Fruit fly (Drosophila melanogaster) whole organism, embryonic: Measurements from ENCODE around the gene CG8507.

Source experiments
- ATbp ChIP-seq: fragments of 200-800 bp; sonication (Bioruptor generic); optimal IDR thresholded peaks from 2 replicates; lab custom pipeline; 2017; ENCODE audit warnings: missing biosample characterization, mild to moderate bottlenecking, missing genetic modification characterization, missing genetic modification reagents
- Asciz ChIP-seq: fragments of 200-800 bp; sonication (Bioruptor generic); optimal IDR thresholded peaks from 2 replicates; lab custom pipeline; 2017; ENCODE audit warnings: missing biosample characterization, mild to moderate bottlenecking, missing genetic modification characterization, missing genetic modification reagents
- Awh ChIP-seq: fragments of 200-800 bp; sonication (Bioruptor generic); IDR thresholded peaks from 2 replicates; pipeline ENCODE4, ENCODE4 v1.3.6; 2022; ENCODE audit warnings: missing biosample characterization, missing genetic modification characterization
- CG10209 ChIP-seq: fragments of 200-800 bp; sonication (Bioruptor generic); optimal IDR thresholded peaks from 3 replicates; lab custom pipeline; 2017; ENCODE audit warnings: missing biosample characterization, mild to moderate bottlenecking, missing genetic modification characterization, missing genetic modification reagents
- CG10654 ChIP-seq: fragments of 200-800 bp; sonication (Bioruptor generic); optimal IDR thresholded peaks from 2 replicates; lab custom pipeline; 2016; ENCODE audit warnings: missing biosample characterization, missing genetic modification characterization
- CG13123 ChIP-seq: fragments of 200-800 bp; sonication (Bioruptor generic); optimal IDR thresholded peaks from 2 replicates; lab custom pipeline; 2016; ENCODE audit warnings: missing biosample characterization, missing genetic modification characterization
- CG13775 ChIP-seq: fragments of 200-800 bp; sonication (Bioruptor generic); optimal IDR thresholded peaks from 3 replicates; lab custom pipeline; 2017; ENCODE audit warnings: missing biosample characterization, mild to moderate bottlenecking, missing genetic modification characterization
- CG13894 ChIP-seq: fragments of 200-800 bp; sonication (Bioruptor generic); optimal IDR thresholded peaks from 3 replicates; lab custom pipeline; 2018; ENCODE audit warnings: missing biosample characterization, mild to moderate bottlenecking, missing genetic modification characterization, moderate library complexity
- CG17385 ChIP-seq: fragments of 200-800 bp; sonication (Bioruptor generic); optimal IDR thresholded peaks from 3 replicates; lab custom pipeline; 2018; ENCODE audit warnings: missing biosample characterization, mild to moderate bottlenecking, missing genetic modification characterization
- CG2120 ChIP-seq: fragments of 200-800 bp; sonication (Bioruptor generic); optimal IDR thresholded peaks from 3 replicates; lab custom pipeline; 2016; ENCODE audit warnings: missing biosample characterization, missing genetic modification characterization
- CG3065 ChIP-seq: fragments of 200-800 bp; sonication (Bioruptor generic); optimal IDR thresholded peaks from 2 replicates; lab custom pipeline; 2016; ENCODE audit warnings: missing biosample characterization, missing genetic modification characterization
- CG3407 ChIP-seq: fragments of 200-800 bp; sonication (Bioruptor generic); optimal IDR thresholded peaks from 2 replicates; lab custom pipeline; 2018; ENCODE audit warnings: missing biosample characterization, mild to moderate bottlenecking, missing genetic modification characterization
- CG34224 ChIP-seq: fragments of 200-800 bp; sonication (Bioruptor generic); IDR thresholded peaks from 3 replicates; pipeline ENCODE4 v1.3.6; 2022; ENCODE audit warnings: missing biosample characterization, missing genetic modification characterization; ENCODE audit not compliant: partially characterized antibody
- CG3726 ChIP-seq: fragments of 200-800 bp; sonication (Bioruptor generic); IDR thresholded peaks from 3 replicates; pipeline ENCODE4, ENCODE4 v1.3.6; 2022; ENCODE audit warnings: missing biosample characterization, missing genetic modification characterization
- CG3847 ChIP-seq: fragments of 200-800 bp; sonication (Bioruptor generic); IDR thresholded peaks from 2 replicates; pipeline ENCODE4 v1.3.6; 2022; ENCODE audit warnings: missing biosample characterization, missing genetic modification characterization
- CG3995 ChIP-seq: fragments of 200-800 bp; sonication (Bioruptor generic); optimal IDR thresholded peaks from 3 replicates; lab custom pipeline; 2016; ENCODE audit warnings: missing biosample characterization, missing genetic modification characterization
- CG4360 ChIP-seq: fragments of 200-800 bp; sonication (Bioruptor generic); IDR thresholded peaks from 2 replicates; pipeline ENCODE4 v1.3.6; 2022; ENCODE audit warnings: missing biosample characterization, missing genetic modification characterization
- CG5245 ChIP-seq: fragments of 200-800 bp; sonication (Bioruptor generic); optimal IDR thresholded peaks from 3 replicates; lab custom pipeline; 2016; ENCODE audit warnings: missing biosample characterization, missing genetic modification characterization
- CG6683 ChIP-seq: fragments of 200-800 bp; sonication (Bioruptor generic); optimal IDR thresholded peaks from 2 replicates; lab custom pipeline; 2017; ENCODE audit warnings: missing biosample characterization, mild to moderate bottlenecking, missing genetic modification characterization, missing genetic modification reagents
- CG7271 ChIP-seq: fragments of 200-800 bp; sonication (Bioruptor generic); optimal IDR thresholded peaks from 2 replicates; lab custom pipeline; 2018; ENCODE audit warnings: missing biosample characterization, mild to moderate bottlenecking, missing genetic modification characterization, moderate library complexity
- CG7786 ChIP-seq: fragments of 200-800 bp; sonication (Bioruptor generic); optimal IDR thresholded peaks from 2 replicates; lab custom pipeline; 2016; ENCODE audit warnings: missing biosample characterization, missing genetic modification characterization
- CG7963 ChIP-seq: fragments of 200-800 bp; sonication (Bioruptor generic); IDR thresholded peaks from 3 replicates; pipeline ENCODE4 v1.3.6; 2022; ENCODE audit warnings: missing biosample characterization, missing genetic modification characterization; ENCODE audit not compliant: partially characterized antibody
- CG9932 ChIP-seq: fragments of 200-800 bp; sonication (Bioruptor generic); IDR thresholded peaks from 2 replicates; pipeline ENCODE4 v1.3.6; 2022; ENCODE audit warnings: missing biosample characterization, missing genetic modification characterization
- CHES-1-like ChIP-seq: fragments of 200-800 bp; sonication (Bioruptor generic); optimal IDR thresholded peaks from 2 replicates; lab custom pipeline; 2016; ENCODE audit warnings: missing biosample characterization, missing genetic modification characterization
- Chrac-16 ChIP-seq: fragments of 200-800 bp; sonication (Bioruptor generic); optimal IDR thresholded peaks from 3 replicates; lab custom pipeline; 2016; ENCODE audit warnings: missing biosample characterization, missing genetic modification characterization
- Ets65A ChIP-seq: fragments of 200-800 bp; sonication (Bioruptor generic); peaks from one replicate; lab custom pipeline; 2016; ENCODE audit warnings: missing biosample characterization, missing genetic modification characterization
- Gug ChIP-seq: fragments of 200-800 bp; sonication (Bioruptor generic); IDR thresholded peaks from 4 replicates; pipeline ENCODE4 v1.3.6; 2022; ENCODE audit warnings: missing biosample characterization, missing genetic modification characterization
- Hand ChIP-seq: fragments of 200-800 bp; sonication (Bioruptor generic); optimal IDR thresholded peaks from 2 replicates; lab custom pipeline; 2017; ENCODE audit warnings: mild to moderate bottlenecking, missing biosample characterization, missing genetic modification reagents, missing genetic modification characterization
- Mrtf ChIP-seq: fragments of 200-800 bp; sonication (Bioruptor generic); IDR thresholded peaks from 3 replicates; pipeline ENCODE4 v1.3.6; 2022; ENCODE audit warnings: missing biosample characterization, missing genetic modification characterization
- Neu2 ChIP-seq: fragments of 200-800 bp; sonication (Bioruptor generic); optimal IDR thresholded peaks from 3 replicates; lab custom pipeline; 2016; ENCODE audit warnings: missing biosample characterization, missing genetic modification characterization, borderline replicate concordance
- Sry-β ChIP-seq: fragments of 200-800 bp; sonication (Bioruptor generic); optimal IDR thresholded peaks from 2 replicates; lab custom pipeline; 2018; ENCODE audit warnings: missing biosample characterization, mild to moderate bottlenecking, missing genetic modification characterization, moderate library complexity
- abd-A ChIP-seq: fragments of 200-800 bp; sonication (Bioruptor generic); optimal IDR thresholded peaks from 3 replicates; lab custom pipeline; 2019; ENCODE audit warnings: missing biosample characterization, mild to moderate bottlenecking, missing genetic modification characterization, moderate library complexity
- al ChIP-seq: fragments of 200-800 bp; sonication (Bioruptor generic); IDR thresholded peaks from 2 replicates; pipeline ENCODE4 v1.3.6; 2022; ENCODE audit warnings: missing biosample characterization, missing genetic modification characterization
- ato ChIP-seq: fragments of 200-800 bp; sonication (Bioruptor generic); IDR thresholded peaks from 2 replicates; pipeline ENCODE4 v1.3.6; 2022; ENCODE audit warnings: missing biosample characterization, missing genetic modification characterization; ENCODE audit not compliant: partially characterized antibody
- cas ChIP-seq: fragments of 200-800 bp; sonication (Bioruptor generic); IDR thresholded peaks from 2 replicates; pipeline ENCODE4 v1.3.6; 2022; ENCODE audit warnings: missing biosample characterization, missing genetic modification characterization
- chinmo ChIP-seq: fragments of 200-800 bp; sonication (Bioruptor generic); IDR thresholded peaks from 4 replicates; pipeline ENCODE4 v1.3.6; 2022; ENCODE audit warnings: missing biosample characterization, missing genetic modification characterization; ENCODE audit not compliant: partially characterized antibody
- ci ChIP-seq: fragments of 200-800 bp; sonication (Bioruptor generic); IDR thresholded peaks from 3 replicates; pipeline ENCODE4 v1.3.6; 2022; ENCODE audit warnings: missing biosample characterization, missing genetic modification characterization
- crol ChIP-seq: fragments of 200-800 bp; sonication (Bioruptor generic); IDR thresholded peaks from 2 replicates; pipeline ENCODE4 v1.3.6; 2022; ENCODE audit warnings: missing biosample characterization, missing genetic modification characterization
- crp ChIP-seq, 2 experiments: fragments of 200-800 bp; sonication (Bioruptor generic); optimal IDR thresholded peaks; 2 replicates in 1 of 2; 3 replicates in 1 of 2; lab custom pipeline; 2017; ENCODE audit warnings: missing biosample characterization in 2 of 2, missing genetic modification characterization in 2 of 2, mild to moderate bottlenecking in 1 of 2, moderate library complexity in 1 of 2
- fd3F ChIP-seq: fragments of 200-800 bp; sonication (Bioruptor generic); optimal IDR thresholded peaks from 2 replicates; lab custom pipeline; 2018; ENCODE audit warnings: missing biosample characterization, mild to moderate bottlenecking, missing genetic modification characterization, moderate library complexity
- fu2 ChIP-seq: fragments of 200-800 bp; sonication (Bioruptor generic); optimal IDR thresholded peaks from 2 replicates; lab custom pipeline; 2016; ENCODE audit warnings: missing biosample characterization, missing genetic modification characterization
- klu ChIP-seq: fragments of 200-800 bp; sonication (Bioruptor generic); IDR thresholded peaks from 2 replicates; pipeline ENCODE4 v1.3.6; 2022; ENCODE audit warnings: missing biosample characterization, missing genetic modification characterization
- lilli ChIP-seq: fragments of 200-800 bp; sonication (Bioruptor generic); optimal IDR thresholded peaks from 3 replicates; lab custom pipeline; 2016; ENCODE audit warnings: missing biosample characterization, missing genetic modification characterization
- prd ChIP-seq, 3 experiments: fragments of >200 bp in 2 of 3; fragments of 200-800 bp in 1 of 3; sonication (Bioruptor generic) in 1 of 3; optimal IDR thresholded peaks in 2 of 3; IDR thresholded peaks in 1 of 3; 2 replicates in 2 of 3; 3 replicates in 1 of 3; pipeline versions ENCODE4 v1.3.6 to Lab custom; 2017 to 2022; ENCODE audit warnings: missing biosample characterization in 1 of 3, missing genetic modification characterization in 1 of 3
- rib ChIP-seq: fragments of 200-800 bp; sonication (Bioruptor generic); IDR thresholded peaks from 2 replicates; pipeline ENCODE4 v1.3.6; 2022; ENCODE audit warnings: missing biosample characterization, missing genetic modification characterization
- schlank ChIP-seq: fragments of 200-800 bp; sonication (Bioruptor generic); optimal IDR thresholded peaks from 2 replicates; lab custom pipeline; 2018; ENCODE audit warnings: missing biosample characterization, mild to moderate bottlenecking, missing genetic modification characterization
- tna ChIP-seq: fragments of 200-800 bp; sonication (Bioruptor generic); IDR thresholded peaks from 2 replicates; pipeline ENCODE4 v1.3.6; 2022; ENCODE audit warnings: missing biosample characterization, missing genetic modification characterization; ENCODE audit not compliant: partially characterized antibody
- tup ChIP-seq: fragments of 200-800 bp; sonication (Bioruptor generic); optimal IDR thresholded peaks from 2 replicates; lab custom pipeline; 2016; ENCODE audit warnings: missing biosample characterization, mild to moderate bottlenecking, missing genetic modification characterization, moderate library complexity
- vvl ChIP-seq: fragments of 200-800 bp; sonication (Bioruptor generic); IDR thresholded peaks from 2 replicates; pipeline ENCODE4 v1.3.6; 2022; ENCODE audit warnings: missing biosample characterization, missing genetic modification characterization
- yki ChIP-seq: fragments of >200 bp; optimal IDR thresholded peaks from 3 replicates; lab custom pipeline; 2018

The CG8507 gene

dm6 chr3R:9791177-9791806 is at the start of gene CG8507, which contains the start of gene CG12945 (continued):
- no peak for TF ChIP-seq tna (GFP tag; lab: Robert Waterston, UW)
- no peak for TF ChIP-seq ATbp
- TF ChIP-seq CG13894: no peak
- peak; percentile 91 for TF ChIP-seq Ets65A (GFP tag; lab: Kevin White, UChicago)
- TF ChIP-seq cas: no peak
- TF ChIP-seq CG3847 (GFP tag; lab: Robert Waterston, UW): peak; percentile 81
- no peak for TF ChIP-seq chinmo (GFP tag; lab: Robert Waterston, UW)
- TF ChIP-seq Chrac-16 (GFP tag; lab: Kevin White, UChicago): peak; percentile 28
- TF ChIP-seq CG17385: no peak
- no peak for TF ChIP-seq yki (lab: Kevin White, UChicago)
- peak; percentile 88 for TF ChIP-seq CG3995 (GFP tag; lab: Kevin White, UChicago)
- TF ChIP-seq Hand (GFP tag; lab: Kevin White, UChicago): no peak
- no peak for TF ChIP-seq Neu2 (GFP tag; lab: Kevin White, UChicago)
- no peak for TF ChIP-seq prd (optimal IDR thresholded peaks at IDR 0.05; lab: Kevin White, UChicago)
- TF ChIP-seq prd (GFP tag; IDR thresholded peaks at IDR 0.05; lab: Robert Waterston, UW): peak; percentile 54; the same call in 1 of the 3 replicates
- TF ChIP-seq CG5245 (GFP tag; lab: Kevin White, UChicago): peak; percentile 2
- TF ChIP-seq CG7271 (tag; lab: Kevin White, UChicago): no peak
- no peak for TF ChIP-seq CG13123
- peak; percentile 54 for TF ChIP-seq CHES-1-like
- TF ChIP-seq CG10654: peak; percentile 4
- TF ChIP-seq Gug (GFP tag; lab: Robert Waterston, UW): peak; percentile 36; the same call in 1 of the 4 replicates
- no peak for TF ChIP-seq CG4360 (GFP tag; lab: Robert Waterston, UW)
- TF ChIP-seq CG3065: no peak
- TF ChIP-seq CG9932 (GFP tag; lab: Robert Waterston, UW): peak; percentile 67
- TF ChIP-seq ci (GFP tag; lab: Robert Waterston, UW): no peak
- no peak for TF ChIP-seq ato (GFP tag; lab: Robert Waterston, UW)
- no peak for TF ChIP-seq crol (GFP tag; lab: Robert Waterston, UW)
- no peak for TF ChIP-seq Asciz
- peak; percentile 96 for TF ChIP-seq Sry-β (GFP tag; lab: Kevin White, UChicago)
- peak in 1 of 2 experiments; percentile 8 for TF ChIP-seq crp (GFP tag; optimal IDR thresholded peaks at IDR 0.05; lab: Kevin White, UChicago)
- no peak for TF ChIP-seq CG6683 (GFP tag; lab: Kevin White, UChicago)
- TF ChIP-seq tup (GFP tag; lab: Kevin White, UChicago): no peak
- no peak for TF ChIP-seq schlank (tag; lab: Kevin White, UChicago)
- TF ChIP-seq Awh (GFP tag; lab: Robert Waterston, UW): no peak
- no peak for TF ChIP-seq abd-A
- TF ChIP-seq al (GFP tag; lab: Robert Waterston, UW): peak; percentile 37; the same call in 1 of the 2 replicates
- peak; percentile 38 for TF ChIP-seq CG7786 (GFP tag; lab: Kevin White, UChicago)
- TF ChIP-seq CG3407: no peak
- TF ChIP-seq lilli (GFP tag; lab: Kevin White, UChicago): peak; percentile 63
- no peak for TF ChIP-seq Mrtf (GFP tag; lab: Robert Waterston, UW)
- TF ChIP-seq CG3726 (GFP tag; lab: Robert Waterston, UW): no peak
- no peak for TF ChIP-seq klu
- TF ChIP-seq rib (GFP tag; lab: Robert Waterston, UW): no peak
- TF ChIP-seq CG34224: no peak
- peak; percentile 79 for TF ChIP-seq CG2120 (GFP tag; lab: Kevin White, UChicago)
- TF ChIP-seq CG13775 (GFP tag; lab: Kevin White, UChicago): peak; percentile 58
- peak; percentile 31; the same call in 1 of the 2 replicates for TF ChIP-seq vvl (GFP tag; lab: Robert Waterston, UW)
- no peak for TF ChIP-seq fu2
- TF ChIP-seq fd3F: no peak
- no peak for TF ChIP-seq CG7963
- TF ChIP-seq CG10209 (GFP tag; lab: Kevin White, UChicago): peak; percentile 16
